Worm (Caenorhabditis elegans) whole organism, L3 larva: ENCODE results near the gene enu-3.1.

ENCODE experiments used
- ZK546.5 ChIP-seq: sonication (generic microtip); optimal IDR thresholded peaks from 2 replicates; lab custom pipeline; 2017; ENCODE audit warnings: missing biosample characterization, missing genetic modification characterization
- aly-2 ChIP-seq: fragments of 150-350 bp; optimal IDR thresholded peaks from 2 replicates; lab custom pipeline; 2014; ENCODE audit warnings: missing biosample characterization, missing genetic modification characterization
- ceh-16 ChIP-seq: sonication (generic microtip); optimal IDR thresholded peaks from 2 replicates; lab custom pipeline; 2017; ENCODE audit warnings: missing biosample characterization, missing genetic modification characterization
- ceh-28 ChIP-seq: fragments of 150-350 bp; optimal IDR thresholded peaks from 2 replicates; lab custom pipeline; 2014; ENCODE audit warnings: missing biosample characterization, missing genetic modification reagents, missing genetic modification characterization
- ceh-82 ChIP-seq: fragments of 150-350 bp; optimal IDR thresholded peaks from 2 replicates; lab custom pipeline; 2014; ENCODE audit warnings: missing biosample characterization, missing genetic modification characterization
- ceh-9 ChIP-seq: sonication (generic microtip); optimal IDR thresholded peaks from 2 replicates; lab custom pipeline; 2018; ENCODE audit warnings: missing biosample characterization, missing genetic modification characterization
- egl-5 ChIP-seq: fragments of 150-350 bp; optimal IDR thresholded peaks from 2 replicates; lab custom pipeline; 2017; ENCODE audit warnings: missing biosample characterization, missing genetic modification reagents, missing genetic modification characterization, inconsistent platforms
- elt-2 ChIP-seq: sonication (generic microtip); optimal IDR thresholded peaks from 2 replicates; lab custom pipeline; 2016; ENCODE audit warnings: missing genetic modification reagents, mild to moderate bottlenecking, missing genetic modification characterization, missing compliant biosample characterization
- elt-3 ChIP-seq, 3 experiments: fragments of 150-350 bp in 1 of 3; sonication (generic microtip) in 2 of 3; optimal IDR thresholded peaks; 2 replicates in 2 of 3; 4 replicates in 1 of 3; lab custom pipeline; 2014 to 2017; ENCODE audit warnings: missing biosample characterization in 3 of 3, missing genetic modification characterization in 3 of 3
- eor-1 ChIP-seq, 2 experiments: fragments of 150-350 bp; optimal IDR thresholded peaks; 2 replicates each; lab custom pipeline; 2014 to 2018; ENCODE audit warnings: missing biosample characterization in 2 of 2, missing genetic modification characterization in 2 of 2
- fkh-2 ChIP-seq: fragments of 150-350 bp; optimal IDR thresholded peaks from 2 replicates; lab custom pipeline; 2014; ENCODE audit warnings: missing biosample characterization, missing genetic modification reagents, missing genetic modification characterization
- fos-1 ChIP-seq: fragments of 150-350 bp; optimal IDR thresholded peaks from 2 replicates; lab custom pipeline; 2014; ENCODE audit warnings: missing biosample characterization, missing genetic modification characterization
- hmg-11 ChIP-seq: sonication (generic microtip); optimal IDR thresholded peaks from 2 replicates; lab custom pipeline; 2016; ENCODE audit warnings: missing genetic modification characterization, missing compliant biosample characterization
- jun-1 ChIP-seq: fragments of 150-350 bp; optimal IDR thresholded peaks from 2 replicates; lab custom pipeline; 2014; ENCODE audit warnings: missing biosample characterization, missing genetic modification reagents, missing genetic modification characterization
- lin-15B ChIP-seq: fragments of 150-350 bp; optimal IDR thresholded peaks from 2 replicates; lab custom pipeline; 2014; ENCODE audit warnings: missing biosample characterization, missing genetic modification characterization
- lin-39 ChIP-seq: fragments of 150-350 bp; optimal IDR thresholded peaks from 2 replicates; lab custom pipeline; 2018; ENCODE audit warnings: missing biosample characterization, missing genetic modification reagents, missing genetic modification characterization
- lsy-12 ChIP-seq: sonication (generic microtip); optimal IDR thresholded peaks from 2 replicates; lab custom pipeline; 2016; ENCODE audit warnings: mild to moderate bottlenecking, missing genetic modification characterization, missing compliant biosample characterization
- mdl-1 ChIP-seq: fragments of 150-350 bp; optimal IDR thresholded peaks from 2 replicates; lab custom pipeline; 2014; ENCODE audit warnings: missing biosample characterization, missing genetic modification characterization
- nfya-1 ChIP-seq: sonication (generic microtip); optimal IDR thresholded peaks from 2 replicates; lab custom pipeline; 2017; ENCODE audit warnings: missing genetic modification characterization, mild to moderate bottlenecking, missing compliant biosample characterization, antibody characterized with exemption, moderate library complexity; ENCODE audit not compliant: insufficient read depth
- nhr-11 ChIP-seq: fragments of 150-350 bp; optimal IDR thresholded peaks from 2 replicates; lab custom pipeline; 2014; ENCODE audit warnings: missing biosample characterization, missing genetic modification characterization
- nhr-12 ChIP-seq: fragments of 150-350 bp; optimal IDR thresholded peaks from 2 replicates; lab custom pipeline; 2014; ENCODE audit warnings: missing biosample characterization, missing genetic modification characterization
- nhr-23 ChIP-seq: fragments of 150-350 bp; optimal IDR thresholded peaks from 2 replicates; lab custom pipeline; 2014; ENCODE audit warnings: missing biosample characterization, missing genetic modification reagents, missing genetic modification characterization
- nhr-237 ChIP-seq: fragments of 150-350 bp; optimal IDR thresholded peaks from 2 replicates; lab custom pipeline; 2014; ENCODE audit warnings: missing biosample characterization, missing genetic modification characterization
- nhr-25 ChIP-seq: sonication (generic microtip); optimal IDR thresholded peaks from 2 replicates; lab custom pipeline; 2017; ENCODE audit warnings: missing biosample characterization, missing genetic modification characterization
- nhr-28 ChIP-seq: fragments of 150-350 bp; optimal IDR thresholded peaks from 2 replicates; lab custom pipeline; 2014; ENCODE audit warnings: missing biosample characterization, missing genetic modification characterization
- nhr-43 ChIP-seq: sonication (generic microtip); optimal IDR thresholded peaks from 2 replicates; lab custom pipeline; 2016; ENCODE audit warnings: mild to moderate bottlenecking, missing genetic modification characterization, missing compliant biosample characterization; ENCODE audit not compliant: poor library complexity, severe bottlenecking
- nhr-76 ChIP-seq: fragments of 150-350 bp; sonication (generic microtip); optimal IDR thresholded peaks from 5 replicates; lab custom pipeline; 2014; ENCODE audit warnings: missing biosample characterization, missing genetic modification characterization
- nhr-77 ChIP-seq: fragments of 150-350 bp; optimal IDR thresholded peaks from 2 replicates; lab custom pipeline; 2014; ENCODE audit warnings: missing biosample characterization, missing genetic modification characterization
- pha-4 ChIP-seq: fragments of 150-350 bp; optimal IDR thresholded peaks from 2 replicates; lab custom pipeline; 2014; ENCODE audit warnings: missing biosample characterization, missing genetic modification reagents, missing genetic modification characterization
- pqm-1 ChIP-seq: fragments of 150-350 bp; optimal IDR thresholded peaks from 2 replicates; lab custom pipeline; 2017; ENCODE audit warnings: missing biosample characterization, missing genetic modification characterization, inconsistent platforms
- sea-2 ChIP-seq: fragments of 150-350 bp; sonication (generic microtip); optimal IDR thresholded peaks from 4 replicates; lab custom pipeline; 2014; ENCODE audit warnings: missing biosample characterization, missing genetic modification reagents, missing genetic modification characterization
- skn-1 ChIP-seq: fragments of 150-350 bp; optimal IDR thresholded peaks from 2 replicates; lab custom pipeline; 2014; ENCODE audit warnings: missing biosample characterization, missing genetic modification characterization
- snpc-4 ChIP-seq: fragments of 150-350 bp; optimal IDR thresholded peaks from 2 replicates; lab custom pipeline; 2014; ENCODE audit warnings: missing biosample characterization, missing genetic modification characterization
- tbx-2 ChIP-seq: sonication (generic microtip); optimal IDR thresholded peaks from 2 replicates; lab custom pipeline; 2016; ENCODE audit warnings: mild to moderate bottlenecking, missing genetic modification characterization, missing compliant biosample characterization
- unc-62 ChIP-seq: fragments of 150-350 bp; sonication (generic microtip); optimal IDR thresholded peaks from 4 replicates; lab custom pipeline; 2014; ENCODE audit warnings: missing biosample characterization, missing genetic modification reagents, missing genetic modification characterization
- zag-1 ChIP-seq: fragments of 150-350 bp; optimal IDR thresholded peaks from 2 replicates; lab custom pipeline; 2014; ENCODE audit warnings: missing biosample characterization, missing genetic modification characterization
- ztf-11 ChIP-seq: fragments of 150-350 bp; optimal IDR thresholded peaks from 2 replicates; lab custom pipeline; 2014; ENCODE audit warnings: missing biosample characterization, missing genetic modification characterization
- ztf-4 ChIP-seq: fragments of 150-350 bp; optimal IDR thresholded peaks from 2 replicates; lab custom pipeline; 2014; ENCODE audit warnings: missing biosample characterization, missing genetic modification characterization

enu-3.1 gene

ce11 chrIII:10464455-10464854, 28.4 kb downstream of the enu-3.1 start:
- TF ChIP-seq elt-2 (tag; lab: Kevin White, UChicago) (no peak), egl-5 (no peak), nhr-23 (tag; lab: Kevin White, UChicago) (no peak), pha-4 (tag; lab: Kevin White, UChicago) (no peak), nhr-43 (no peak), fos-1 (no peak), ceh-16 (tag; lab: Kevin White, UChicago) (no peak), lsy-12 (tag; lab: Kevin White, UChicago) (no peak), zag-1 (tag; lab: Kevin White, UChicago) (no peak), ceh-28 (tag; lab: Kevin White, UChicago) (no peak), ZK546.5 (tag; lab: Kevin White, UChicago) (no peak), nhr-77 (tag; lab: Kevin White, UChicago) (no peak), ceh-82 (tag; lab: Kevin White, UChicago) (no peak)

DNA sequence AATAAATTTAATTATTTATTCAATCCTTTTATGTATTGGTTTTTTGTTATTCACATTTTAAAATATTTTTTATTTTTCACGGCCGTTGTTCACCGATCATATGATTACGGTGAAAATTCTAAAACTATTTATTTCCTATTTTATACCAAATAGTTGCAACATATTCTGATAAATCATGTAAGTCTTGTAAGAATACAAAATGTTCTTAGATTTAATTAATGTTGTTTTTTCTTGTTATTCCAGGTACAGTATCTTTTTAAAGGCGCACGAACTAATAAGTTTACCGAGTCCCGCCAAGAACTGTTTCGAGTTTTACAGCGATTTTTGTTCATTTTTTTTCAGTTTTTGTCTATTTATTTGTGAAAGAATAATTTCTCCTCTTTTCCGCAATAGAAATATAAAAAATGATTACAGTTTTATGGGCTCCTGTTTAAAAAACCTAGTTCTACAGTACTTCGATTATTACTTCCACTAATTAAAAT, 33.5 kb downstream of the enu-3.1 start, which contains the start of gene D2045.5:
D2045.5 (minus strand) TSS at position 51 of the 482 bp plus-strand sequence.
- TF ChIP-seq zag-1 (tag; lab: Kevin White, UChicago) (no peak), ceh-16 (tag; lab: Kevin White, UChicago) (no peak), skn-1 (no peak), ZK546.5 (tag; lab: Kevin White, UChicago) (no peak), eor-1 (tag; optimal IDR thresholded peaks at IDR 0.05; lab: Kevin White, UChicago) (no peak), nhr-43 (no peak), nhr-12 (no peak), mdl-1 (tag; lab: Kevin White, UChicago) (no peak), hmg-11 (no peak), lin-39 (tag; lab: Kevin White, UChicago) (no peak), nhr-25 (no peak), sea-2 (GFP tag; lab: Kevin White, UChicago) (no peak), snpc-4 (no peak), nhr-11 (tag; lab: Kevin White, UChicago) (no peak), nhr-76 (tag; lab: Kevin White, UChicago) (no peak), unc-62 (GFP tag; lab: Kevin White, UChicago) (no peak), aly-2 (tag; lab: Kevin White, UChicago) (no peak), ztf-11 (no peak)
- TF ChIP-seq, all 47 proteins: peak for 0

ce11 chrIII:10470927-10471326, 34.9 kb downstream of the enu-3.1 start, which contains the start of gene cul-1:
Gene cul-1, plus strand, starts transcription at chrIII:10471237.
- TF ChIP-seq nfya-1 (tag; lab: Kevin White, UChicago) (peak; percentile 25), ceh-16 (tag; lab: Kevin White, UChicago) (no peak), egl-5 (peak; percentile 80), skn-1 (peak; percentile 94), lin-15B (tag; lab: Kevin White, UChicago) (peak; percentile 23), pha-4 (tag; lab: Kevin White, UChicago) (peak; percentile 1), ceh-82 (tag; lab: Kevin White, UChicago) (no peak), elt-3 (tag; optimal IDR thresholded peaks at IDR 0.05; lab: Kevin White, UChicago) (no peak)

DNA sequence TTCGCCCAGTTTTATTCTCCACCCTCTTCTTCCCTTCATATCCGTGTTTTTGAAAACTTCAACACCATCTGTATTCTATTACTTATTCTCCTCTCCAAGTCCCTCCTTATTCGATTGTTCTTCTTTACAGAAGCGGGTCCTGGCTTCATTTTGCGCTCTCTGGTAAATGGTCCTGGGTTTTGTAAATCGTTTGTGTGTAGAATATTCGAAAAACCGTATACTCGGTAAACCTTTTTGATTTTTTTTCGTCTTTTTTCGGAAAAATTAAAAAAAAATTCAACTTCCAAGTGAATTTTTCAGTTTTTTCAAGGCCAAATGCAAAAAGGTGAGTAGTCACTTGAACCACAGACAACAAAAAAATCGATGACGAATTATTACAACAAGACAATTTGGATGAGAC, 38.9 kb downstream of the enu-3.1 start, which contains the start of gene D2045.9:
D2045.9 (plus strand) TSS at position 301 of the 400 bp plus-strand sequence.
- no peak for TF ChIP-seq pqm-1 (tag; lab: Kevin White, UChicago)
- no peak for TF ChIP-seq nhr-43
- TF ChIP-seq lsy-12 (tag; lab: Kevin White, UChicago) = no peak
- no peak for TF ChIP-seq nhr-76 (tag; lab: Kevin White, UChicago)
- no peak for TF ChIP-seq nhr-11 (tag; lab: Kevin White, UChicago)
- TF ChIP-seq skn-1 = no peak
- no peak for TF ChIP-seq nhr-237 (tag; lab: Kevin White, UChicago)
- no peak for TF ChIP-seq tbx-2 (tag; lab: Kevin White, UChicago)
- TF ChIP-seq mdl-1 (tag; lab: Kevin White, UChicago) = no peak
- no peak for TF ChIP-seq ceh-9
- TF ChIP-seq ztf-4 (tag; lab: Kevin White, UChicago) = no peak
- TF ChIP-seq sea-2 (GFP tag; lab: Kevin White, UChicago) = no peak
- no peak for TF ChIP-seq eor-1 (tag; optimal IDR thresholded peaks at IDR 0.05; lab: Kevin White, UChicago)
- no peak for TF ChIP-seq fkh-2 (tag; lab: Kevin White, UChicago)
- no peak for TF ChIP-seq elt-3 (tag; optimal IDR thresholded peaks at IDR 0.05; lab: Kevin White, UChicago)
- TF ChIP-seq nfya-1 (tag; lab: Kevin White, UChicago) = no peak
- TF ChIP-seq fos-1 = no peak
- no peak for TF ChIP-seq jun-1
- no peak for TF ChIP-seq nhr-28 (tag; lab: Kevin White, UChicago)
